Worm (Caenorhabditis elegans): Measurements from ENCODE around the gene vrp-1.

The vrp-1 gene

DNA sequence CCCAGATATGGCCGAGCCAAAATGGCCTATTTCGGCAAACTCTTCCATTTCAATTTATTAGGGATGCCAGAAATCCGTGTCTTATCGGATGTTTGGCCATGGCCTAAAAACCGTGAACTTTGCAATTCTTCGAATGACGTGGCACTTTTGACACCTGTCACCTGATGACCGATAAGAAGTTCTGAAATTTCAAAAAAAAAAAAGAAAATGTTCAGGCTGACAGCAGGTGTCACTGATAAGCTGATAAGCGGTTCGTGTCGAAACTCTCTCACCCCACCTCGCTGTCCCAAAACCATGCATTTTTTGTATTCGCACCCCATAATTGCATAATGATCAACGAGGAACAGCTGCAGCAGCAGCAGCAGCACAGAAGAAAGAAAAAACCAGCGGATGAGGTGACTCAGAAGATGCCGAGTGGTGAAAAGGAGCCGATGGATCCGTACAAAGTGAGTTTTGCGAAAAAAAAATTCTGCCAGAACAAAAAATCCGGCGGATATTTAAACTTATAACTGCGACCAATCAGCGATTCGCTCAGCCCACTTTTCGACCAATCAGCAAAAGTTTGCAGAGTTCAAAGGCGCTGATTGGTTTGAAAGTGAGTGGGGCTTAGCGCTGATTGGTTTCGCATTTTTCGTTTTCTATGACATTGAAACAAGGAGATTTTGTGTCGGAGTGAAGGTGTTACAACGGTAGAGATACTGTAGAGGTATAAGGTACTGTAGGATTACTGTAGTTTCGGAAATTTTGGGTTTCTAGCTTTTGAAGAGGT is at the start of gene vrp-1, which contains the start of gene Y54G2A.28:
vrp-1 (plus strand) TSS at position 214 of the 769 bp plus-strand sequence.
Y54G2A.28 (minus strand) TSS at position 48 of the 769 bp plus-strand sequence.
- TF ChIP-seq egl-27 (tag; optimal IDR thresholded peaks at IDR 0.05) (no peak), fos-1 (tag; optimal IDR thresholded peaks at IDR 0.05) (peak; percentile 79), Y55F3AM.14 (GFP tag; optimal IDR thresholded peaks at IDR 0.05) (no peak), nhr-10 (tag; optimal IDR thresholded peaks at IDR 0.05) (no peak), lin-11 (tag; optimal IDR thresholded peaks at IDR 0.05) (no peak), nhr-129 (tag; optimal IDR thresholded peaks at IDR 0.05) (no peak), ztf-11 (tag; optimal IDR thresholded peaks at IDR 0.05) (no peak), mab-5 (tag; optimal IDR thresholded peaks at IDR 0.05) (no peak), crh-2 (tag; optimal IDR thresholded peaks at IDR 0.05) (peak; percentile 54), snpc-4 (tag; optimal IDR thresholded peaks at IDR 0.05) (no peak), F13H6.1 (tag; optimal IDR thresholded peaks at IDR 0.05) (no peak)

DNA sequence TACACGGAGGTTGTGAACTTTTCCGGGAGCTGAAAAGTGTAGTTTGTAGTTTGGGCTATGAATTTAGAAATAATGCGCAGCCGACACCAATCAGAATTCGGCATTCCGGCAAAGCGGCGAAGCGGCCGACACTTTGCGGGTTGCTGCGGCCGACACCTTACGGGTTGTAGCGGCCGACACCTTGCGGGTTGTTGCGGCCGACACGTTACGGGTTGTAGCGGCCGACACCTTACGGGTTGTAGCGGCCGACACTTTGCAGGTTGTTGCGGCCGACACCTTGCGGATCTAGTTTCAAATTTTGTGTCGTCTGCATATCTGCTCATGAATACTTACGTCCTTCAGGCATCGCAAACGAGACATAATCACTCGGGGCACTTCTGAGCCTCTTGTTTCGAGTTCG is 45.5 kb upstream of the vrp-1 start:
- TF ChIP-seq ztf-11 (tag; optimal IDR thresholded peaks at IDR 0.05) = no peak
- TF ChIP-seq unc-55 (GFP tag; optimal IDR thresholded peaks at IDR 0.05) = no peak
- no peak for TF ChIP-seq lsy-2 (tag; optimal IDR thresholded peaks at IDR 0.05)
- TF ChIP-seq ZK546.5 (tag; optimal IDR thresholded peaks at IDR 0.05) = no peak
- TF ChIP-seq ztf-1 (GFP tag; conservative IDR thresholded peaks at IDR 0.05) = no peak

- no peak for TF ChIP-seq nhr-12 (tag; optimal IDR thresholded peaks at IDR 0.05)
- no peak for TF ChIP-seq ama-1 (optimal IDR thresholded peaks at IDR 0.05)
- no peak for TF ChIP-seq fos-1 (tag; optimal IDR thresholded peaks at IDR 0.05)
- no peak for TF ChIP-seq skn-1 (tag; optimal IDR thresholded peaks at IDR 0.05)
- no peak for TF ChIP-seq gmeb-1 (tag; optimal IDR thresholded peaks at IDR 0.05)
- TF ChIP-seq ztf-4 (tag; optimal IDR thresholded peaks at IDR 0.05) = no peak
- no peak for TF ChIP-seq alr-1 (tag; optimal IDR thresholded peaks at IDR 0.05)
- TF ChIP-seq sma-3 (GFP tag; optimal IDR thresholded peaks at IDR 0.05) = no peak
- no peak for TF ChIP-seq nhr-6 (tag; optimal IDR thresholded peaks at IDR 0.05)
- TF ChIP-seq zag-1 (tag; optimal IDR thresholded peaks at IDR 0.05) = no peak
- no peak for TF ChIP-seq nhr-77 (tag; optimal IDR thresholded peaks at IDR 0.05)
- no peak for TF ChIP-seq F13H6.1 (tag; optimal IDR thresholded peaks at IDR 0.05)
- no peak for TF ChIP-seq lsy-2 (tag; optimal IDR thresholded peaks at IDR 0.05)
- TF ChIP-seq lin-11 (tag; optimal IDR thresholded peaks at IDR 0.05) = no peak
- TF ChIP-seq nhr-237 (tag; optimal IDR thresholded peaks at IDR 0.05) = no peak
- no peak for TF ChIP-seq nhr-10 (tag; optimal IDR thresholded peaks at IDR 0.05)
Observed at ce11 chrIV:2969399-2969990, 42.9 kb upstream of the vrp-1 start, which contains the start of gene Y54G2A.57. TSS of gene Y54G2A.57 (plus strand) at chrIV:2969940.

- TF ChIP-seq lin-11 (tag; optimal IDR thresholded peaks at IDR 0.05) = no peak
- TF ChIP-seq nhr-77 (tag; optimal IDR thresholded peaks at IDR 0.05) = no peak
- no peak for TF ChIP-seq ztf-1 (GFP tag; conservative IDR thresholded peaks at IDR 0.05)
- TF ChIP-seq Y55F3AM.14 (GFP tag; optimal IDR thresholded peaks at IDR 0.05) = no peak
- TF ChIP-seq F13H6.1 (tag; optimal IDR thresholded peaks at IDR 0.05) = no peak
- TF ChIP-seq nhr-25 (tag; optimal IDR thresholded peaks at IDR 0.05) = no peak
- TF ChIP-seq mab-5 (tag; optimal IDR thresholded peaks at IDR 0.05) = no peak
- no peak for TF ChIP-seq dmd-4 (tag; optimal IDR thresholded peaks at IDR 0.05)
- no peak for TF ChIP-seq lin-39 (tag; optimal IDR thresholded peaks at IDR 0.05)
- no peak for TF ChIP-seq unc-62 (GFP tag; optimal IDR thresholded peaks at IDR 0.05)
- no peak for TF ChIP-seq unc-55 (GFP tag; optimal IDR thresholded peaks at IDR 0.05)
- TF ChIP-seq sma-9 (GFP tag; optimal IDR thresholded peaks at IDR 0.05) = no peak
- TF ChIP-seq sma-9 (tag; optimal IDR thresholded peaks at IDR 0.05) = no peak
- no peak for TF ChIP-seq snpc-4 (tag; optimal IDR thresholded peaks at IDR 0.05)
- TF ChIP-seq crh-2 (tag; optimal IDR thresholded peaks at IDR 0.05) = no peak
- TF ChIP-seq nhr-11 (tag; optimal IDR thresholded peaks at IDR 0.05) = no peak
- no peak for TF ChIP-seq ceh-16 (tag; optimal IDR thresholded peaks at IDR 0.05)
- no peak for TF ChIP-seq fos-1 (tag; optimal IDR thresholded peaks at IDR 0.05)
- TF ChIP-seq blmp-1 (tag; optimal IDR thresholded peaks at IDR 0.05; ENCODE audit: insufficient read depth) = no peak
- no peak for TF ChIP-seq R02D3.7 (tag; optimal IDR thresholded peaks at IDR 0.05)
Observed at ce11 chrIV:2971060-2971459, 41.3 kb upstream of the vrp-1 start.

Measured in whole organism, L2 larva.